Fruit fly (Drosophila melanogaster) whole organism, embryonic: ENCODE data around the gene nuf.

ENCODE experiments used
- CG11504 ChIP-seq: fragments of 200-800 bp; sonication (Bioruptor generic); optimal IDR thresholded peaks from 3 replicates; lab custom pipeline; 2019; ENCODE audit warnings: missing biosample characterization, mild to moderate bottlenecking, missing genetic modification characterization, moderate library complexity
- CG13424 ChIP-seq: fragments of 200-800 bp; sonication (Bioruptor generic); optimal IDR thresholded peaks from 2 replicates; lab custom pipeline; 2019; ENCODE audit warnings: missing biosample characterization, mild to moderate bottlenecking, missing genetic modification characterization, moderate library complexity
- CG14860 ChIP-seq: fragments of 200-800 bp; sonication (Bioruptor generic); IDR thresholded peaks from 3 replicates; pipeline ENCODE4 v1.3.6; 2022; ENCODE audit warnings: missing biosample characterization, missing genetic modification characterization; ENCODE audit not compliant: partially characterized antibody
- CG1603 ChIP-seq: fragments of 200-800 bp; sonication (Bioruptor generic); optimal IDR thresholded peaks from 2 replicates; lab custom pipeline; 2019; ENCODE audit warnings: missing biosample characterization, mild to moderate bottlenecking, missing genetic modification characterization, moderate library complexity
- CG17328 ChIP-seq: fragments of 200-800 bp; sonication (Bioruptor generic); IDR thresholded peaks from 2 replicates; pipeline ENCODE4 v1.3.6; 2022; ENCODE audit warnings: missing biosample characterization, missing genetic modification characterization
- CG2712 ChIP-seq: fragments of 200-800 bp; optimal IDR thresholded peaks from 3 replicates; lab custom pipeline; 2019; ENCODE audit warnings: missing biosample characterization, mild to moderate bottlenecking, missing genetic modification characterization, moderate library complexity
- CG2875 ChIP-seq: fragments of 200-800 bp; sonication (Bioruptor generic); optimal IDR thresholded peaks from 2 replicates; lab custom pipeline; 2017; ENCODE audit warnings: missing biosample characterization, mild to moderate bottlenecking, missing genetic modification characterization, missing genetic modification reagents
- CG30431 ChIP-seq: fragments of 200-800 bp; sonication (Bioruptor generic); optimal IDR thresholded peaks from 2 replicates; lab custom pipeline; 2017; ENCODE audit warnings: missing biosample characterization, missing genetic modification characterization
- CG3065 ChIP-seq: fragments of 200-800 bp; sonication (Bioruptor generic); optimal IDR thresholded peaks from 2 replicates; lab custom pipeline; 2016; ENCODE audit warnings: missing biosample characterization, missing genetic modification characterization
- CG31441 ChIP-seq: fragments of 200-800 bp; sonication (Bioruptor generic); IDR thresholded peaks from 2 replicates; pipeline ENCODE4 v1.3.6; 2022; ENCODE audit warnings: missing biosample characterization, missing genetic modification characterization
- CG32532 ChIP-seq: fragments of 200-800 bp; sonication (Bioruptor generic); IDR thresholded peaks from 2 replicates; pipeline ENCODE4 v1.3.6; 2022; ENCODE audit warnings: missing biosample characterization, missing genetic modification characterization
- CG4424 ChIP-seq: fragments of 200-800 bp; sonication (Bioruptor generic); optimal IDR thresholded peaks from 3 replicates; lab custom pipeline; 2016; ENCODE audit warnings: missing biosample characterization, missing genetic modification characterization
- CG5245 ChIP-seq: fragments of 200-800 bp; sonication (Bioruptor generic); optimal IDR thresholded peaks from 3 replicates; lab custom pipeline; 2016; ENCODE audit warnings: missing biosample characterization, missing genetic modification characterization
- CG5953 ChIP-seq: fragments of 200-800 bp; sonication (Bioruptor generic); IDR thresholded peaks from 2 replicates; pipeline ENCODE4 v1.3.6; 2022; ENCODE audit warnings: missing biosample characterization, missing genetic modification characterization
- CG7745 ChIP-seq: fragments of 200-800 bp; sonication (Bioruptor generic); optimal IDR thresholded peaks from 2 replicates; lab custom pipeline; 2018; ENCODE audit warnings: missing biosample characterization, mild to moderate bottlenecking, missing genetic modification characterization, moderate library complexity
- CG7839 ChIP-seq: fragments of 200-800 bp; sonication (Bioruptor generic); optimal IDR thresholded peaks from 3 replicates; lab custom pipeline; 2018; ENCODE audit warnings: missing biosample characterization, mild to moderate bottlenecking, missing genetic modification characterization, moderate library complexity
- CG8281 ChIP-seq: fragments of 200-800 bp; sonication (Bioruptor generic); optimal IDR thresholded peaks from 2 replicates; lab custom pipeline; 2018; ENCODE audit warnings: missing biosample characterization, mild to moderate bottlenecking, missing genetic modification characterization, moderate library complexity
- CG8765 ChIP-seq: fragments of 200-800 bp; sonication (Bioruptor generic); IDR thresholded peaks from 2 replicates; pipeline ENCODE4 v1.3.6; 2022; ENCODE audit warnings: missing biosample characterization, missing genetic modification characterization
- Dek ChIP-seq: fragments of 200-800 bp; sonication (Bioruptor generic); optimal IDR thresholded peaks from 3 replicates; lab custom pipeline; 2019; ENCODE audit warnings: missing biosample characterization, mild to moderate bottlenecking, missing genetic modification characterization, moderate library complexity
- Drgx ChIP-seq: fragments of 200-800 bp; sonication (Bioruptor generic); IDR thresholded peaks from 2 replicates; pipeline ENCODE4 v1.3.6; 2022; ENCODE audit warnings: missing biosample characterization, missing genetic modification characterization
- E2f1 ChIP-seq: fragments of 200-800 bp; sonication (Bioruptor generic); IDR thresholded peaks from 2 replicates; pipeline ENCODE4 v1.3.6; 2022; ENCODE audit warnings: missing biosample characterization, missing genetic modification characterization
- Hmr ChIP-seq: fragments of 200-800 bp; sonication (Bioruptor generic); optimal IDR thresholded peaks from 3 replicates; lab custom pipeline; 2017; ENCODE audit warnings: mild to moderate bottlenecking, missing biosample characterization, missing genetic modification reagents, missing genetic modification characterization
- MESR4 ChIP-seq: fragments of 200-800 bp; sonication (Bioruptor generic); optimal IDR thresholded peaks from 2 replicates; lab custom pipeline; 2018; ENCODE audit warnings: missing biosample characterization, mild to moderate bottlenecking, missing genetic modification characterization, moderate library complexity
- Max ChIP-seq: fragments of 200-800 bp; sonication (Bioruptor generic); optimal IDR thresholded peaks from 2 replicates; lab custom pipeline; 2016; ENCODE audit warnings: missing biosample characterization, mild to moderate bottlenecking, missing genetic modification characterization
- NC2β ChIP-seq: fragments of 200-800 bp; sonication (Bioruptor generic); optimal IDR thresholded peaks from 2 replicates; lab custom pipeline; 2016; ENCODE audit warnings: missing biosample characterization, missing genetic modification characterization
- Oli ChIP-seq: fragments of 200-800 bp; sonication (Bioruptor generic); optimal IDR thresholded peaks from 2 replicates; lab custom pipeline; 2018; ENCODE audit warnings: missing biosample characterization, mild to moderate bottlenecking, missing genetic modification characterization, moderate library complexity
- Stat92E ChIP-seq, 3 experiments: fragments of >200 bp in 2 of 3; fragments of 200-800 bp in 1 of 3; sonication (Bioruptor generic) in 1 of 3; optimal IDR thresholded peaks; 2 replicates each; lab custom pipeline; 2017 to 2019; ENCODE audit warnings: missing biosample characterization in 3 of 3, missing genetic modification characterization in 3 of 3, mild to moderate bottlenecking in 1 of 3, moderate library complexity in 1 of 3
- Xrp1 ChIP-seq: fragments of 200-800 bp; sonication (Bioruptor generic); IDR thresholded peaks from 2 replicates; pipeline ENCODE4 v1.3.6; 2022; ENCODE audit warnings: missing biosample characterization, missing genetic modification characterization
- aop ChIP-seq: fragments of 200-800 bp; sonication (Bioruptor generic); IDR thresholded peaks from 2 replicates; pipeline ENCODE4 v1.3.6; 2022; ENCODE audit warnings: missing biosample characterization, missing genetic modification characterization
- bsh ChIP-seq, 2 experiments: fragments of 200-800 bp; sonication (Bioruptor generic); optimal IDR thresholded peaks; 2 replicates each; lab custom pipeline; 2017 to 2018; ENCODE audit warnings: mild to moderate bottlenecking in 2 of 2, missing biosample characterization in 2 of 2, missing genetic modification characterization in 2 of 2, moderate library complexity in 1 of 2
- corto ChIP-seq: fragments of 200-800 bp; sonication (Bioruptor generic); optimal IDR thresholded peaks from 2 replicates; lab custom pipeline; 2016; ENCODE audit warnings: missing biosample characterization, mild to moderate bottlenecking, missing genetic modification characterization, moderate library complexity
- dmrt99B ChIP-seq: fragments of 200-800 bp; sonication (Bioruptor generic); optimal IDR thresholded peaks from 2 replicates; lab custom pipeline; 2018; ENCODE audit warnings: missing biosample characterization, mild to moderate bottlenecking, missing genetic modification characterization, moderate library complexity
- exex ChIP-seq: fragments of 200-800 bp; sonication (Bioruptor generic); optimal IDR thresholded peaks from 4 replicates; lab custom pipeline; 2018; ENCODE audit warnings: missing biosample characterization, mild to moderate bottlenecking, missing genetic modification characterization, moderate library complexity
- gcm ChIP-seq: fragments of 200-800 bp; sonication (Bioruptor generic); optimal IDR thresholded peaks from 2 replicates; lab custom pipeline; 2019; ENCODE audit warnings: missing biosample characterization, mild to moderate bottlenecking, missing genetic modification characterization, moderate library complexity
- gem ChIP-seq: fragments of 200-800 bp; sonication (Bioruptor generic); optimal IDR thresholded peaks from 2 replicates; lab custom pipeline; 2019; ENCODE audit warnings: missing biosample characterization, mild to moderate bottlenecking, missing genetic modification characterization, moderate library complexity
- ind ChIP-seq: fragments of 200-800 bp; sonication (Bioruptor generic); optimal IDR thresholded peaks from 3 replicates; lab custom pipeline; 2016; ENCODE audit warnings: missing biosample characterization, missing genetic modification characterization
- nmo ChIP-seq: fragments of 200-800 bp; sonication (Bioruptor generic); optimal IDR thresholded peaks from 2 replicates; lab custom pipeline; 2018; ENCODE audit warnings: missing biosample characterization, mild to moderate bottlenecking, missing genetic modification characterization, moderate library complexity
- nom ChIP-seq: fragments of 200-800 bp; sonication (Bioruptor generic); optimal IDR thresholded peaks from 2 replicates; lab custom pipeline; 2017; ENCODE audit warnings: missing biosample characterization, missing genetic modification characterization, mild to moderate bottlenecking, moderate library complexity, missing genetic modification reagents
- org-1 ChIP-seq: fragments of 200-800 bp; sonication (Bioruptor generic); optimal IDR thresholded peaks from 2 replicates; lab custom pipeline; 2017; ENCODE audit warnings: missing biosample characterization, missing genetic modification characterization
- otp ChIP-seq: fragments of 200-800 bp; sonication (Bioruptor generic); IDR thresholded peaks from 3 replicates; pipeline ENCODE4, ENCODE4 v1.3.6; 2022; ENCODE audit warnings: missing biosample characterization, missing genetic modification characterization
- phol ChIP-seq: fragments of 200-800 bp; sonication (Bioruptor generic); optimal IDR thresholded peaks from 3 replicates; lab custom pipeline; 2018; ENCODE audit warnings: missing biosample characterization, mild to moderate bottlenecking, missing genetic modification characterization, moderate library complexity
- prd ChIP-seq, 3 experiments: fragments of >200 bp in 2 of 3; fragments of 200-800 bp in 1 of 3; sonication (Bioruptor generic) in 1 of 3; optimal IDR thresholded peaks in 2 of 3; IDR thresholded peaks in 1 of 3; 2 replicates in 2 of 3; 3 replicates in 1 of 3; pipeline versions ENCODE4 v1.3.6 to Lab custom; 2017 to 2022; ENCODE audit warnings: missing biosample characterization in 1 of 3, missing genetic modification characterization in 1 of 3
- repo ChIP-seq: fragments of 200-800 bp; sonication (Bioruptor generic); optimal IDR thresholded peaks from 2 replicates; lab custom pipeline; 2016; ENCODE audit warnings: missing biosample characterization, missing genetic modification characterization
- scrt ChIP-seq: fragments of 200-800 bp; sonication (Bioruptor generic); optimal IDR thresholded peaks from 2 replicates; lab custom pipeline; 2018; ENCODE audit warnings: missing biosample characterization, mild to moderate bottlenecking, missing genetic modification characterization, moderate library complexity
- slou ChIP-seq: fragments of 200-800 bp; sonication (Bioruptor generic); optimal IDR thresholded peaks from 3 replicates; lab custom pipeline; 2016; ENCODE audit warnings: missing biosample characterization, missing genetic modification characterization
- sr ChIP-seq: fragments of 200-800 bp; sonication (Bioruptor generic); IDR thresholded peaks from 3 replicates; pipeline ENCODE4 v1.3.6; 2022; ENCODE audit warnings: missing biosample characterization, missing genetic modification characterization
- ssp ChIP-seq: fragments of 200-800 bp; sonication (Bioruptor generic); IDR thresholded peaks from 2 replicates; pipeline ENCODE4 v1.3.6; 2022; ENCODE audit warnings: missing biosample characterization, missing genetic modification characterization
- stc ChIP-seq: fragments of 200-800 bp; sonication (Bioruptor generic); IDR thresholded peaks from 2 replicates; pipeline ENCODE4 v1.3.6; 2022; ENCODE audit warnings: missing biosample characterization, missing genetic modification characterization
- zf30C ChIP-seq: fragments of 200-800 bp; sonication (Bioruptor generic); optimal IDR thresholded peaks from 3 replicates; lab custom pipeline; 2018; ENCODE audit warnings: missing biosample characterization, mild to moderate bottlenecking, missing genetic modification characterization

The nuf gene

DNA sequence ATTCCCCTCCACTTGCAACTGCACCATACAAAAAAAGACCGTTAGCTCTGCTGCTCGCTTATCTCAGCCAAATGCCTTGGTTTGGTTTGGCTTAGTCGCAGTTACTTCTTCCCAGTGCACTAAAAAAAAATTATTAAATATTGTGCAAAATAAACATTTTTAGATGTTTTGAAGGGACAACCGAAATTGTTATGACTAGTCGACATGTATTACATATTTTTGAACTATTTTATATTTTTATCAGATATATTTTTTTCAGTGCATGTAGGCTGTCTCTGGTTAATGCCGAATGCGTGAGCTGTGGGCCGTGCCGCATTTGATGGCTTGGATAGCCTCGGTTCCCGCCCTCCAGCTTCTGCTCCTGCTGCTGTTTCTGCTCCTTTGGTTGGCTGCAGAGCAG, 48.7 kb downstream of the nuf start (continued):
- TF ChIP-seq CG32532 (GFP tag; lab: Robert Waterston, UW) (no peak), Stat92E (GFP tag; optimal IDR thresholded peaks at IDR 0.05; lab: Kevin White, UChicago) (no peak), zf30C (GFP tag; lab: Kevin White, UChicago) (no peak), ssp (GFP tag; lab: Robert Waterston, UW) (no peak), sr (GFP tag; lab: Robert Waterston, UW) (no peak), CG1603 (tag; lab: Kevin White, UChicago) (no peak), bsh (GFP tag; optimal IDR thresholded peaks at IDR 0.05; lab: Kevin White, UChicago) (peak; percentile 35 to 39), CG2875 (GFP tag; lab: Kevin White, UChicago) (no peak), CG7745 (no peak), CG14860 (GFP tag; lab: Robert Waterston, UW) (no peak), CG5953 (GFP tag; lab: Robert Waterston, UW) (no peak), MESR4 (GFP tag; lab: Kevin White, UChicago) (no peak), CG17328 (peak; percentile 24; the same call in 1 of the 2 replicates), repo (no peak), CG5245 (no peak), Max (GFP tag; lab: Kevin White, UChicago) (no peak), stc (GFP tag; lab: Robert Waterston, UW) (no peak), CG8765 (GFP tag; lab: Robert Waterston, UW) (no peak), gem (peak; percentile 31), Dek (no peak), otp (no peak), scrt (GFP tag; lab: Kevin White, UChicago) (no peak), org-1 (no peak), CG30431 (no peak), aop (GFP tag; lab: Robert Waterston, UW) (no peak), CG8281 (tag; lab: Kevin White, UChicago) (no peak), Hmr (GFP tag; lab: Kevin White, UChicago) (no peak), NC2β (GFP tag; lab: Kevin White, UChicago) (no peak), CG4424 (GFP tag; lab: Kevin White, UChicago) (no peak), slou (GFP tag; lab: Kevin White, UChicago) (no peak), exex (tag; lab: Kevin White, UChicago) (no peak)

dm6 chr3L:14241065-14241464, 50.4 kb downstream of the nuf start:
- TF ChIP-seq E2f1 (GFP tag; lab: Robert Waterston, UW), result no peak
- TF ChIP-seq corto, result peak; percentile 1
- peak; percentile 17 for TF ChIP-seq nom (GFP tag; lab: Kevin White, UChicago)
- TF ChIP-seq, all 482 proteins: peak for 2

- peak; percentile 15 for TF ChIP-seq dmrt99B (tag; lab: Kevin White, UChicago)
- TF ChIP-seq CG11504 (tag; lab: Kevin White, UChicago), result peak; percentile 23
- no peak for TF ChIP-seq CG2712 (tag; lab: Kevin White, UChicago)
- peak; percentile 4 for TF ChIP-seq nmo (GFP tag; lab: Kevin White, UChicago)
- peak; percentile 42; the same call in 1 of the 2 replicates for TF ChIP-seq Xrp1 (GFP tag; lab: Robert Waterston, UW)
- TF ChIP-seq gem, result peak; percentile 25
- TF ChIP-seq CG7839 (tag; lab: Kevin White, UChicago), result peak; percentile 10
- TF ChIP-seq CG31441 (GFP tag; lab: Robert Waterston, UW), result 0 out of 2 replicates have a peak, but pooled peaks have one; percentile 34
- TF ChIP-seq Oli (tag; lab: Kevin White, UChicago), result peak; percentile 3
- TF ChIP-seq ind (GFP tag; lab: Kevin White, UChicago), result peak; percentile 1
- TF ChIP-seq Drgx (GFP tag; lab: Robert Waterston, UW), result peak; percentile 74
- peak; percentile 29 for TF ChIP-seq phol
- peak; percentile 1 for TF ChIP-seq CG13424
- no peak for TF ChIP-seq gcm (GFP tag; lab: Kevin White, UChicago)
- TF ChIP-seq CG3065 (GFP tag; lab: Kevin White, UChicago), result no peak
- no peak for TF ChIP-seq prd (optimal IDR thresholded peaks at IDR 0.05; lab: Kevin White, UChicago)
- TF ChIP-seq prd (GFP tag; IDR thresholded peaks at IDR 0.05; lab: Robert Waterston, UW), result peak; percentile 10; the same call in 1 of the 3 replicates
Observed at dm6 chr3L:14253455-14253854, 62.8 kb downstream of the nuf start.
